Worm (Caenorhabditis elegans) whole organism, late embryonic: ENCODE data around the gene F02D8.1.

Experiments used
- C08G9.2 ChIP-seq: sonication (generic microtip); optimal IDR thresholded peaks from 2 replicates; lab custom pipeline; 2016; ENCODE audit warnings: mild to moderate bottlenecking, missing genetic modification characterization, moderate library complexity, missing compliant biosample characterization
- F13H6.1 ChIP-seq: sonication (generic microtip); optimal IDR thresholded peaks from 2 replicates; lab custom pipeline; 2016; ENCODE audit warnings: missing genetic modification characterization, missing compliant biosample characterization
- ceh-45 ChIP-seq: fragments of 200-800 bp; sonication (Bioruptor generic); IDR thresholded peaks from 2 replicates; pipeline ENCODE4 v1.3.6; 2022; ENCODE audit warnings: missing genetic modification reagents, missing genetic modification characterization, missing compliant biosample characterization
- ceh-6 ChIP-seq: fragments of 200-800 bp; sonication (Bioruptor generic); optimal IDR thresholded peaks from 2 replicates; lab custom pipeline; 2018; ENCODE audit warnings: mild to moderate bottlenecking, missing genetic modification characterization, missing compliant biosample characterization
- hlh-8 ChIP-seq: sonication (generic microtip); optimal IDR thresholded peaks from 2 replicates; lab custom pipeline; 2016; ENCODE audit warnings: missing genotype, missing genetic modification characterization, missing compliant biosample characterization
- npax-4 ChIP-seq: sonication (generic microtip); optimal IDR thresholded peaks from 2 replicates; lab custom pipeline; 2016; ENCODE audit warnings: missing genetic modification characterization, missing compliant biosample characterization
- pag-3 ChIP-seq: sonication (generic microtip); optimal IDR thresholded peaks from 2 replicates; lab custom pipeline; 2016; ENCODE audit warnings: missing compliant biosample characterization, missing genetic modification characterization, borderline replicate concordance
- pqm-1 ChIP-seq: sonication (generic microtip); optimal IDR thresholded peaks from 2 replicates; lab custom pipeline; 2016; ENCODE audit warnings: missing genetic modification characterization, missing compliant biosample characterization
- unc-86 ChIP-seq: sonication (generic microtip); optimal IDR thresholded peaks from 2 replicates; lab custom pipeline; 2016; ENCODE audit warnings: missing genetic modification characterization, missing compliant biosample characterization

DNA sequence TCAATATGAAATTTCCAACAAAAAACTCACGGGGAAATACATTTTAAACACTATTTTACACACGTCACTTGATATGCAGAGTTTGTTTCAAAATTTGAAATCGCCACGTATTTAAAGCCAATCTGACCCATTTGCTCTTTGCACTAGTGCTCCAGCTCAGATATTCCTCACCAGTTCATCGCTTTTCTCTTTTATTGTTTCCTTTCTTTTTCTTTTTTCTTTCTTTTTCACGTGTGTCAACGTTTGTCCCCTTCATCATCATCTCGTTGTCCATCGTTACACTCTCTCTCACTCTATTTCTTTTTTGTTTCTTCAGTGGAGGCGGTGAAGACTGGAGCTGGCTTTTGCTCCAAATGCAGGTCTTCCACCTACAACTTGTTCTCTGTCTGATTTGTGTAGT lies 6.1 kb upstream of the F02D8.1 start, which contains the start of gene F02D8.4:
- TF ChIP-seq pag-3 (tag; lab: Kevin White, UChicago): no peak
- no peak for TF ChIP-seq C08G9.2 (tag; lab: Kevin White, UChicago)
- TF ChIP-seq npax-4 (tag; lab: Kevin White, UChicago): no peak
- no peak for TF ChIP-seq pqm-1 (tag; lab: Kevin White, UChicago)
- no peak for TF ChIP-seq F13H6.1 (tag; lab: Kevin White, UChicago)
- TF ChIP-seq ceh-6: no peak
- no peak for TF ChIP-seq hlh-8 (tag; lab: Kevin White, UChicago)
- no peak for TF ChIP-seq unc-86 (tag; lab: Kevin White, UChicago)
- TF ChIP-seq ceh-45 (GFP tag; lab: Robert Waterston, UW): no peak
